Fruit fly (Drosophila melanogaster) whole organism, embryonic: ENCODE measurements around the gene Lcp65Ag2.

ENCODE experiments used
- CG10147 ChIP-seq: fragments of 200-800 bp; sonication (Bioruptor generic); optimal IDR thresholded peaks from 2 replicates; lab custom pipeline; 2019; ENCODE audit warnings: missing biosample characterization, mild to moderate bottlenecking, missing genetic modification characterization, moderate library complexity
- CG10209 ChIP-seq: fragments of 200-800 bp; sonication (Bioruptor generic); optimal IDR thresholded peaks from 3 replicates; lab custom pipeline; 2017; ENCODE audit warnings: missing biosample characterization, mild to moderate bottlenecking, missing genetic modification characterization, missing genetic modification reagents
- CG11723 ChIP-seq: fragments of 200-800 bp; sonication (Bioruptor generic); optimal IDR thresholded peaks from 2 replicates; lab custom pipeline; 2017; ENCODE audit warnings: missing biosample characterization, mild to moderate bottlenecking, missing genetic modification characterization
- CG12219 ChIP-seq: fragments of 200-800 bp; sonication (Bioruptor generic); optimal IDR thresholded peaks from 3 replicates; lab custom pipeline; 2018; ENCODE audit warnings: missing biosample characterization, mild to moderate bottlenecking, missing genetic modification characterization
- CG13296 ChIP-seq: fragments of 200-800 bp; sonication (Bioruptor generic); optimal IDR thresholded peaks from 3 replicates; lab custom pipeline; 2018; ENCODE audit warnings: missing biosample characterization, mild to moderate bottlenecking, missing genetic modification characterization
- CG15479 ChIP-seq: fragments of 200-800 bp; sonication (Bioruptor generic); optimal IDR thresholded peaks from 3 replicates; lab custom pipeline; 2019; ENCODE audit warnings: missing biosample characterization, mild to moderate bottlenecking, missing genetic modification characterization, moderate library complexity
- CG1602 ChIP-seq: fragments of 200-800 bp; sonication (Bioruptor generic); optimal IDR thresholded peaks from 3 replicates; lab custom pipeline; 2016; ENCODE audit warnings: missing biosample characterization, missing genetic modification characterization
- CG1603 ChIP-seq: fragments of 200-800 bp; sonication (Bioruptor generic); optimal IDR thresholded peaks from 2 replicates; lab custom pipeline; 2019; ENCODE audit warnings: missing biosample characterization, mild to moderate bottlenecking, missing genetic modification characterization, moderate library complexity
- CG17186 ChIP-seq: fragments of 200-800 bp; sonication (Bioruptor generic); optimal IDR thresholded peaks from 3 replicates; lab custom pipeline; 2017; ENCODE audit warnings: missing biosample characterization, missing genetic modification reagents, missing genetic modification characterization
- CG17568 ChIP-seq: fragments of 200-800 bp; sonication (Bioruptor generic); optimal IDR thresholded peaks from 2 replicates; lab custom pipeline; 2018; ENCODE audit warnings: missing biosample characterization, mild to moderate bottlenecking, missing genetic modification characterization, moderate library complexity
- CG17829 ChIP-seq: fragments of 200-800 bp; optimal IDR thresholded peaks from 2 replicates; lab custom pipeline; 2019; ENCODE audit warnings: missing biosample characterization, mild to moderate bottlenecking, missing genetic modification characterization, moderate library complexity
- CG1832 ChIP-seq: fragments of 200-800 bp; sonication (Bioruptor generic); optimal IDR thresholded peaks from 2 replicates; lab custom pipeline; 2017; ENCODE audit warnings: missing biosample characterization, mild to moderate bottlenecking, missing genetic modification characterization, inconsistent platforms
- CG18476 ChIP-seq: fragments of 200-800 bp; sonication (Bioruptor generic); optimal IDR thresholded peaks from 2 replicates; lab custom pipeline; 2016; ENCODE audit warnings: missing biosample characterization, mild to moderate bottlenecking, missing genetic modification characterization
- CG32532 ChIP-seq: fragments of 200-800 bp; sonication (Bioruptor generic); IDR thresholded peaks from 2 replicates; pipeline ENCODE4 v1.3.6; 2022; ENCODE audit warnings: missing biosample characterization, missing genetic modification characterization
- CG3407 ChIP-seq: fragments of 200-800 bp; sonication (Bioruptor generic); optimal IDR thresholded peaks from 2 replicates; lab custom pipeline; 2018; ENCODE audit warnings: missing biosample characterization, mild to moderate bottlenecking, missing genetic modification characterization
- CG4360 ChIP-seq: fragments of 200-800 bp; sonication (Bioruptor generic); IDR thresholded peaks from 2 replicates; pipeline ENCODE4 v1.3.6; 2022; ENCODE audit warnings: missing biosample characterization, missing genetic modification characterization
- CG5180 ChIP-seq: fragments of 200-800 bp; sonication (Bioruptor generic); optimal IDR thresholded peaks from 3 replicates; lab custom pipeline; 2017; ENCODE audit warnings: missing biosample characterization, missing genetic modification characterization, mild to moderate bottlenecking, moderate library complexity, missing genetic modification reagents
- CG8089 ChIP-seq: fragments of 200-800 bp; sonication (Bioruptor generic); optimal IDR thresholded peaks from 3 replicates; lab custom pipeline; 2016; ENCODE audit warnings: missing biosample characterization, missing genetic modification characterization
- CG9215 ChIP-seq: fragments of 200-800 bp; sonication (Bioruptor generic); IDR thresholded peaks from 2 replicates; pipeline ENCODE4 v1.3.6; 2022; ENCODE audit warnings: missing biosample characterization, missing genetic modification characterization
- CTCF ChIP-seq: fragments of 200-800 bp; sonication (Bioruptor generic); optimal IDR thresholded peaks from 2 replicates; lab custom pipeline; 2017; ENCODE audit warnings: missing biosample characterization, mild to moderate bottlenecking, missing genetic modification characterization, moderate library complexity
- Dbx ChIP-seq: fragments of 200-800 bp; sonication (Bioruptor generic); IDR thresholded peaks from 3 replicates; pipeline ENCODE4 v1.3.6; 2022; ENCODE audit warnings: missing biosample characterization, missing genetic modification characterization
- Dek ChIP-seq: fragments of 200-800 bp; sonication (Bioruptor generic); optimal IDR thresholded peaks from 3 replicates; lab custom pipeline; 2019; ENCODE audit warnings: missing biosample characterization, mild to moderate bottlenecking, missing genetic modification characterization, moderate library complexity
- HmgD ChIP-seq: fragments of 200-800 bp; sonication (Bioruptor generic); optimal IDR thresholded peaks from 3 replicates; lab custom pipeline; 2016; ENCODE audit warnings: missing biosample characterization, missing genetic modification characterization
- Hmr ChIP-seq: fragments of 200-800 bp; sonication (Bioruptor generic); optimal IDR thresholded peaks from 3 replicates; lab custom pipeline; 2017; ENCODE audit warnings: mild to moderate bottlenecking, missing biosample characterization, missing genetic modification reagents, missing genetic modification characterization
- Myb ChIP-seq: fragments of 200-800 bp; sonication (Bioruptor generic); optimal IDR thresholded peaks from 2 replicates; lab custom pipeline; 2016; ENCODE audit warnings: missing biosample characterization, missing genetic modification characterization
- Pdp1 ChIP-seq, 2 experiments: fragments of 200-800 bp; sonication (Bioruptor generic); optimal IDR thresholded peaks; 3 replicates each; lab custom pipeline; 2016; ENCODE audit warnings: missing biosample characterization in 2 of 2, missing genetic modification characterization in 2 of 2, mild to moderate bottlenecking in 1 of 2, moderate library complexity in 1 of 2
- Scr ChIP-seq: fragments of 200-800 bp; sonication (Bioruptor generic); IDR thresholded peaks from 2 replicates; pipeline ENCODE4 v1.3.6; 2022; ENCODE audit warnings: missing biosample characterization, missing genetic modification characterization; ENCODE audit not compliant: partially characterized antibody
- Six4 ChIP-seq: fragments of 200-800 bp; sonication (Bioruptor generic); optimal IDR thresholded peaks from 2 replicates; lab custom pipeline; 2016; ENCODE audit warnings: missing biosample characterization, missing genetic modification characterization
- ase ChIP-seq: fragments of 200-800 bp; sonication (Bioruptor generic); IDR thresholded peaks from 3 replicates; pipeline ENCODE4 v1.3.6; 2022; ENCODE audit warnings: missing biosample characterization, missing genetic modification characterization
- bcd ChIP-seq: fragments of 200-800 bp; sonication (Bioruptor generic); optimal IDR thresholded peaks from 2 replicates; lab custom pipeline; 2017; ENCODE audit warnings: missing biosample characterization, mild to moderate bottlenecking, missing genetic modification characterization
- chn ChIP-seq: fragments of 200-800 bp; sonication (Bioruptor generic); optimal IDR thresholded peaks from 2 replicates; lab custom pipeline; 2016; ENCODE audit warnings: missing biosample characterization, missing genetic modification characterization
- ci ChIP-seq: fragments of 200-800 bp; sonication (Bioruptor generic); IDR thresholded peaks from 3 replicates; pipeline ENCODE4 v1.3.6; 2022; ENCODE audit warnings: missing biosample characterization, missing genetic modification characterization
- dan ChIP-seq: fragments of 200-800 bp; sonication (Bioruptor generic); IDR thresholded peaks from 2 replicates; pipeline ENCODE4 v1.3.6; 2022; ENCODE audit warnings: missing biosample characterization, missing genetic modification characterization
- dati ChIP-seq: fragments of 200-800 bp; sonication (Bioruptor generic); IDR thresholded peaks from 2 replicates; pipeline ENCODE4 v1.3.6; 2022; ENCODE audit warnings: missing biosample characterization, missing genetic modification characterization
- fd64A ChIP-seq: fragments of 200-800 bp; sonication (Bioruptor generic); optimal IDR thresholded peaks from 3 replicates; lab custom pipeline; 2018; ENCODE audit warnings: missing biosample characterization, mild to moderate bottlenecking, missing genetic modification characterization
- ftz-f1 ChIP-seq: fragments of 200-800 bp; sonication (Bioruptor generic); optimal IDR thresholded peaks from 2 replicates; lab custom pipeline; 2016; ENCODE audit warnings: missing biosample characterization, missing genetic modification characterization
- gcm2 ChIP-seq: fragments of 200-800 bp; sonication (Bioruptor generic); optimal IDR thresholded peaks from 2 replicates; lab custom pipeline; 2016; ENCODE audit warnings: missing biosample characterization, missing genetic modification characterization
- gsb-n ChIP-seq: fragments of 200-800 bp; sonication (Bioruptor generic); optimal IDR thresholded peaks from 3 replicates; lab custom pipeline; 2018; ENCODE audit warnings: missing biosample characterization, mild to moderate bottlenecking, missing genetic modification characterization
- jigr1 ChIP-seq: fragments of 200-800 bp; sonication (Bioruptor generic); IDR thresholded peaks from 3 replicates; pipeline ENCODE4 v1.3.6; 2022; ENCODE audit warnings: missing biosample characterization, missing genetic modification characterization
- kay ChIP-seq: fragments of 200-800 bp; sonication (Bioruptor generic); optimal IDR thresholded peaks from 2 replicates; lab custom pipeline; 2016; ENCODE audit warnings: missing biosample characterization, missing genetic modification characterization
- ken ChIP-seq: fragments of 200-800 bp; sonication (Bioruptor generic); IDR thresholded peaks from 3 replicates; pipeline ENCODE4 v1.3.6; 2022; ENCODE audit warnings: missing biosample characterization, missing genetic modification characterization
- lov ChIP-seq, 2 experiments: fragments of 200-800 bp in 1 of 2; fragments of >200 bp in 1 of 2; sonication (Bioruptor generic) in 1 of 2; IDR thresholded peaks in 1 of 2; optimal IDR thresholded peaks in 1 of 2; 2 replicates in 1 of 2; 3 replicates in 1 of 2; pipeline versions ENCODE4 v1.3.6 to Lab custom; 2017 to 2022; ENCODE audit warnings: missing biosample characterization in 1 of 2, missing genetic modification characterization in 1 of 2
- maf-S ChIP-seq: fragments of 200-800 bp; sonication (Bioruptor generic); optimal IDR thresholded peaks from 2 replicates; lab custom pipeline; 2016; ENCODE audit warnings: missing biosample characterization, missing genetic modification characterization
- nmo ChIP-seq: fragments of 200-800 bp; sonication (Bioruptor generic); optimal IDR thresholded peaks from 2 replicates; lab custom pipeline; 2018; ENCODE audit warnings: missing biosample characterization, mild to moderate bottlenecking, missing genetic modification characterization, moderate library complexity
- pho ChIP-seq: fragments of 200-800 bp; sonication (Bioruptor generic); optimal IDR thresholded peaks from 2 replicates; lab custom pipeline; 2016; ENCODE audit warnings: missing biosample characterization, missing genetic modification characterization
- phol ChIP-seq: fragments of 200-800 bp; sonication (Bioruptor generic); optimal IDR thresholded peaks from 3 replicates; lab custom pipeline; 2018; ENCODE audit warnings: missing biosample characterization, mild to moderate bottlenecking, missing genetic modification characterization, moderate library complexity
- slou ChIP-seq: fragments of 200-800 bp; sonication (Bioruptor generic); optimal IDR thresholded peaks from 3 replicates; lab custom pipeline; 2016; ENCODE audit warnings: missing biosample characterization, missing genetic modification characterization
- sr ChIP-seq: fragments of 200-800 bp; sonication (Bioruptor generic); IDR thresholded peaks from 3 replicates; pipeline ENCODE4 v1.3.6; 2022; ENCODE audit warnings: missing biosample characterization, missing genetic modification characterization
- trem ChIP-seq: fragments of 200-800 bp; optimal IDR thresholded peaks from 3 replicates; lab custom pipeline; 2019; ENCODE audit warnings: missing biosample characterization, mild to moderate bottlenecking, missing genetic modification characterization, moderate library complexity
- tx ChIP-seq: fragments of 200-800 bp; sonication (Bioruptor generic); optimal IDR thresholded peaks from 2 replicates; lab custom pipeline; 2016; ENCODE audit warnings: missing biosample characterization, missing genetic modification characterization
- zfh1 ChIP-seq: fragments of 200-800 bp; sonication (Bioruptor generic); IDR thresholded peaks from 3 replicates; pipeline ENCODE4 v1.3.6; 2022; ENCODE audit warnings: missing biosample characterization, missing genetic modification characterization

Lcp65Ag2 gene

dm6 chr3L:6094697-6095096 is 38.7 kb downstream of the Lcp65Ag2 start, which contains the start of the genes CG10467 and loj (continued):
- peak; percentile 92 for TF ChIP-seq kay (GFP tag; lab: Kevin White, UChicago)
- peak; percentile 96 for TF ChIP-seq CG9215 (GFP tag; lab: Robert Waterston, UW)
- TF ChIP-seq CTCF (GFP tag; lab: Kevin White, UChicago) = peak; percentile 30
- peak; percentile 53 for TF ChIP-seq CG4360 (GFP tag; lab: Robert Waterston, UW)
- TF ChIP-seq CG1603 = peak; percentile 51
- peak; percentile 80 for TF ChIP-seq dati
- TF ChIP-seq Pdp1 (GFP tag; optimal IDR thresholded peaks at IDR 0.05; lab: Kevin White, UChicago) = peak; percentile 75 to 90
- TF ChIP-seq HmgD (GFP tag; lab: Kevin White, UChicago) = peak; percentile 49
- TF ChIP-seq CG11723 (GFP tag; lab: Kevin White, UChicago) = peak; percentile 87
- peak; percentile 68 for TF ChIP-seq CG8089 (GFP tag; lab: Kevin White, UChicago)
- TF ChIP-seq gsb-n (tag; lab: Kevin White, UChicago) = peak; percentile 94
- TF ChIP-seq CG5180 (GFP tag; lab: Kevin White, UChicago) = peak; percentile 67
- TF ChIP-seq bcd (GFP tag; lab: Kevin White, UChicago) = peak; percentile 95
- peak; percentile 86 for TF ChIP-seq CG13296 (GFP tag; lab: Kevin White, UChicago)
- peak; percentile 73 for TF ChIP-seq CG12219 (GFP tag; lab: Kevin White, UChicago)
- TF ChIP-seq ftz-f1 (GFP tag; lab: Kevin White, UChicago) = no peak
- peak; percentile 95 for TF ChIP-seq trem
- TF ChIP-seq CG1832 = no peak
- TF ChIP-seq Hmr = peak; percentile 92
- TF ChIP-seq pho (GFP tag; lab: Kevin White, UChicago) = peak; percentile 85
- peak; percentile 63; the same call in 1 of the 3 replicates for TF ChIP-seq sr (GFP tag; lab: Robert Waterston, UW)
- peak; percentile 96 for TF ChIP-seq CG17829 (tag; lab: Kevin White, UChicago)
- peak; percentile 92 for TF ChIP-seq Six4
- peak; percentile 97 for TF ChIP-seq ken (GFP tag; lab: Robert Waterston, UW)
- peak; percentile 94 for TF ChIP-seq dan (GFP tag; lab: Robert Waterston, UW)
- peak; percentile 48 for TF ChIP-seq CG17186 (GFP tag; lab: Kevin White, UChicago)
- TF ChIP-seq ase (GFP tag; lab: Robert Waterston, UW) = peak; percentile 96
- peak; percentile 64 for TF ChIP-seq Myb
- peak; percentile 92 for TF ChIP-seq CG10147
- TF ChIP-seq Dbx (GFP tag; lab: Robert Waterston, UW) = peak; percentile 98
- peak; percentile 69 for TF ChIP-seq maf-S (GFP tag; lab: Kevin White, UChicago)
- peak; percentile 94 for TF ChIP-seq ci (GFP tag; lab: Robert Waterston, UW)
- peak; percentile 84 for TF ChIP-seq CG3407 (GFP tag; lab: Kevin White, UChicago)
- peak; percentile 98 for TF ChIP-seq CG32532 (GFP tag; lab: Robert Waterston, UW)
- peak; percentile 98 for TF ChIP-seq phol
- TF ChIP-seq fd64A (GFP tag; lab: Kevin White, UChicago) = peak; percentile 36
- peak; percentile 98 for TF ChIP-seq CG1602 (GFP tag; lab: Kevin White, UChicago)
- TF ChIP-seq jigr1 = peak; percentile 92
- no peak for TF ChIP-seq lov (optimal IDR thresholded peaks at IDR 0.05; lab: Kevin White, UChicago)
- peak; percentile 93; the same call in 2 of the 3 replicates for TF ChIP-seq lov (GFP tag; IDR thresholded peaks at IDR 0.05; lab: Robert Waterston, UW)
- TF ChIP-seq slou (GFP tag; lab: Kevin White, UChicago) = peak; percentile 96
- TF ChIP-seq chn = peak; percentile 91
- peak; percentile 37 for TF ChIP-seq gcm2
- peak; percentile 44 for TF ChIP-seq CG15479 (GFP tag; lab: Kevin White, UChicago)
- peak; percentile 97 for TF ChIP-seq zfh1 (GFP tag; lab: Robert Waterston, UW)
- TF ChIP-seq Scr = peak; percentile 84
- peak; percentile 95 for TF ChIP-seq CG10209 (GFP tag; lab: Kevin White, UChicago)
- peak; percentile 80 for TF ChIP-seq tx (GFP tag; lab: Kevin White, UChicago)
- TF ChIP-seq CG17568 = peak; percentile 81
- peak; percentile 98 for TF ChIP-seq nmo (GFP tag; lab: Kevin White, UChicago)
- TF ChIP-seq Dek (tag; lab: Kevin White, UChicago) = peak; percentile 93
- peak; percentile 83 for TF ChIP-seq CG18476 (GFP tag; lab: Kevin White, UChicago)
